Fruit fly (Drosophila melanogaster) whole organism, wandering third instar larva: ENCODE measurements around the gene alpha-Est10.
A peak's percentile ranks its signal among the peaks of the same experiment; 100 is the strongest.

ENCODE experiments used
- Abd-B ChIP-seq: fragments of >200 bp; optimal IDR thresholded peaks from 2 replicates; lab custom pipeline; 2017; ENCODE audit warnings: missing biosample characterization, missing genetic modification characterization
- CG32264 ChIP-seq: fragments of 200-800 bp; sonication (Bioruptor generic); optimal IDR thresholded peaks from 2 replicates; lab custom pipeline; 2016; ENCODE audit warnings: missing biosample characterization, missing genetic modification characterization
- CG9705 ChIP-seq: fragments of 200-800 bp; sonication (Bioruptor generic); optimal IDR thresholded peaks from 2 replicates; lab custom pipeline; 2018; ENCODE audit warnings: missing biosample characterization, mild to moderate bottlenecking, missing genetic modification characterization
- CrebA ChIP-seq: fragments of 200-800 bp; sonication (Bioruptor generic); optimal IDR thresholded peaks from 2 replicates; lab custom pipeline; 2016; ENCODE audit warnings: missing biosample characterization, mild to moderate bottlenecking, missing genetic modification characterization, borderline replicate concordance
- Dfd ChIP-seq: fragments of >200 bp; optimal IDR thresholded peaks from 2 replicates; lab custom pipeline; 2017; ENCODE audit warnings: missing biosample characterization, missing genetic modification characterization
- Dif ChIP-seq: fragments of 200-275, 200-300 bp; sonication (Bioruptor generic); optimal IDR thresholded peaks from 2 replicates; lab custom pipeline; 2018; ENCODE audit warnings: missing biosample characterization, missing genetic modification characterization; ENCODE audit not compliant: partially characterized antibody
- HLH106 ChIP-seq: fragments of 200-800 bp; optimal IDR thresholded peaks from 3 replicates; lab custom pipeline; 2019; ENCODE audit warnings: missing biosample characterization, mild to moderate bottlenecking, missing genetic modification characterization, moderate library complexity
- Hr83 ChIP-seq: fragments of 200-300 bp; sonication (Bioruptor generic); optimal IDR thresholded peaks from 2 replicates; lab custom pipeline; 2016; ENCODE audit warnings: missing biosample characterization, mild to moderate bottlenecking, missing genetic modification characterization, moderate library complexity; ENCODE audit not compliant: poor library complexity, severe bottlenecking
- Jra ChIP-seq: sonication (Bioruptor generic); optimal IDR thresholded peaks from 2 replicates; lab custom pipeline; 2016; ENCODE audit warnings: missing biosample characterization, missing genetic modification characterization
- Myc ChIP-seq: fragments of >200 bp; optimal IDR thresholded peaks from 2 replicates; lab custom pipeline; 2017
- N ChIP-seq: fragments of >200 bp; optimal IDR thresholded peaks from 2 replicates; lab custom pipeline; 2018; ENCODE audit warnings: missing biosample characterization, missing external identifiers, missing genetic modification characterization
- OdsH ChIP-seq: fragments of 200-800 bp; sonication (Bioruptor generic); optimal IDR thresholded peaks from 2 replicates; lab custom pipeline; 2016; ENCODE audit warnings: missing biosample characterization, mild to moderate bottlenecking, missing genetic modification characterization
- Rel ChIP-seq, 2 experiments: fragments of 200-800 bp; sonication (Bioruptor generic) in 1 of 2; optimal IDR thresholded peaks; 2 replicates in 1 of 2; 3 replicates in 1 of 2; lab custom pipeline; 2016 to 2019; ENCODE audit warnings: mild to moderate bottlenecking in 2 of 2, missing biosample characterization in 2 of 2, missing genetic modification characterization in 2 of 2, moderate library complexity in 1 of 2
- Sp1 ChIP-seq: fragments of 200-800 bp; sonication (Bioruptor generic); optimal IDR thresholded peaks from 3 replicates; lab custom pipeline; 2019; ENCODE audit warnings: missing biosample characterization, mild to moderate bottlenecking, missing genetic modification characterization, moderate library complexity
- Vsx2 ChIP-seq: fragments of 200-300, 225-300 bp; sonication (Bioruptor generic); optimal IDR thresholded peaks from 2 replicates; lab custom pipeline; 2018; ENCODE audit warnings: missing biosample characterization, missing genetic modification characterization; ENCODE audit not compliant: partially characterized antibody
- br ChIP-seq: fragments of 200-800 bp; sonication (Bioruptor generic); optimal IDR thresholded peaks from 2 replicates; lab custom pipeline; 2016; ENCODE audit warnings: missing biosample characterization, missing genetic modification characterization
- brk ChIP-seq: fragments of 200-800 bp; sonication (Bioruptor generic); optimal IDR thresholded peaks from 2 replicates; lab custom pipeline; 2016; ENCODE audit warnings: missing biosample characterization, mild to moderate bottlenecking, missing genetic modification characterization
- dl ChIP-seq, 2 experiments: fragments of 175-275, 200-275 bp in 1 of 2; fragments of 200-275 bp in 1 of 2; sonication (Bioruptor generic); optimal IDR thresholded peaks; lab custom pipeline; 2018; ENCODE audit warnings: mild to moderate bottlenecking in 2 of 2, missing biosample characterization in 2 of 2, missing genetic modification characterization in 2 of 2, moderate library complexity in 2 of 2; ENCODE audit not compliant: partially characterized antibody in 2 of 2, insufficient read depth in 1 of 2
- dmrt93B ChIP-seq: fragments of 200-800 bp; sonication (Bioruptor generic); optimal IDR thresholded peaks from 2 replicates; lab custom pipeline; 2018; ENCODE audit warnings: missing biosample characterization, mild to moderate bottlenecking, missing genetic modification characterization
- dsf ChIP-seq: sonication (Bioruptor generic); optimal IDR thresholded peaks from 2 replicates; lab custom pipeline; 2016; ENCODE audit warnings: missing biosample characterization, missing genetic modification characterization, borderline replicate concordance
- ey ChIP-seq: fragments of 200-800 bp; sonication (Bioruptor generic); optimal IDR thresholded peaks from 2 replicates; lab custom pipeline; 2016; ENCODE audit warnings: missing biosample characterization, missing genetic modification characterization
- foxo ChIP-seq, 2 experiments: fragments of 200-800 bp; sonication (Bioruptor generic); optimal IDR thresholded peaks; 2 replicates in 1 of 2; 3 replicates in 1 of 2; lab custom pipeline; 2016 to 2017; ENCODE audit warnings: missing biosample characterization in 2 of 2, missing genetic modification characterization in 2 of 2
- fru ChIP-seq: fragments of 200-800 bp; sonication (Bioruptor generic); optimal IDR thresholded peaks from 3 replicates; lab custom pipeline; 2016; ENCODE audit warnings: missing biosample characterization, mild to moderate bottlenecking, missing genetic modification characterization
- h ChIP-seq: fragments of 200-800 bp; sonication (Bioruptor generic); optimal IDR thresholded peaks from 3 replicates; lab custom pipeline; 2016; ENCODE audit warnings: missing biosample characterization, mild to moderate bottlenecking, missing genetic modification characterization
- jim ChIP-seq: fragments of 175-275, 200-325 bp; sonication (Bioruptor generic); optimal IDR thresholded peaks from 2 replicates; lab custom pipeline; 2016; ENCODE audit warnings: missing biosample characterization, mild to moderate bottlenecking, missing genetic modification characterization
- lola ChIP-seq: fragments of >200 bp; optimal IDR thresholded peaks from 2 replicates; lab custom pipeline; 2017; ENCODE audit warnings: missing biosample characterization, missing genetic modification characterization
- pan ChIP-seq: fragments of >200 bp; optimal IDR thresholded peaks from 2 replicates; lab custom pipeline; 2017
- rgr ChIP-seq: fragments of 200-800 bp; sonication (Bioruptor generic); optimal IDR thresholded peaks from 3 replicates; lab custom pipeline; 2016; ENCODE audit warnings: missing biosample characterization, mild to moderate bottlenecking, missing genetic modification characterization
- sage ChIP-seq: fragments of 200-800 bp; sonication (Bioruptor generic); optimal IDR thresholded peaks from 2 replicates; lab custom pipeline; 2016; ENCODE audit warnings: missing biosample characterization, mild to moderate bottlenecking, missing genetic modification characterization
- sv ChIP-seq: fragments of 200-800 bp; sonication (Bioruptor generic); optimal IDR thresholded peaks from 3 replicates; lab custom pipeline; 2016; ENCODE audit warnings: missing biosample characterization, missing genetic modification characterization
- tai ChIP-seq: sonication (Bioruptor generic); optimal IDR thresholded peaks from 2 replicates; lab custom pipeline; 2016; ENCODE audit warnings: missing biosample characterization, missing genetic modification characterization
- usp ChIP-seq: fragments of >200 bp; optimal IDR thresholded peaks from 2 replicates; lab custom pipeline; 2017; ENCODE audit warnings: missing biosample characterization, missing genetic modification characterization
- woc ChIP-seq: sonication (Bioruptor generic); optimal IDR thresholded peaks from 2 replicates; lab custom pipeline; 2016; ENCODE audit warnings: missing biosample characterization, mild to moderate bottlenecking, missing genetic modification characterization

Gene alpha-Est10

dm6 chr3R:7504989-7505761, 11.5 kb upstream of the alpha-Est10 start, which contains the start of gene alpha-Est9:
alpha-Est9 (minus strand) TSS chr3R:7505098.
- TF ChIP-seq HLH106 (tag; lab: Kevin White, UChicago) (no peak), sage (no peak), usp (GFP tag; lab: Kevin White, UChicago) (no peak), Vsx2 (GFP tag; lab: Kevin White, UChicago) (no peak), Hr83 (GFP tag; lab: Kevin White, UChicago) (no peak), lola (GFP tag; lab: Kevin White, UChicago) (no peak), CrebA (peak; percentile 24), sv (no peak), dsf (GFP tag; lab: Kevin White, UChicago) (no peak), rgr (no peak), pan (lab: Kevin White, UChicago) (no peak), Sp1 (no peak), CG32264 (GFP tag; lab: Kevin White, UChicago) (no peak), Myc (lab: Kevin White, UChicago) (no peak), Rel (GFP tag; optimal IDR thresholded peaks at IDR 0.05; lab: Kevin White, UChicago) (no peak), Rel (tag; optimal IDR thresholded peaks at IDR 0.05; lab: Kevin White, UChicago) (peak; percentile 69), h (peak; percentile 55), fru (GFP tag; lab: Kevin White, UChicago) (no peak), Abd-B (GFP tag; lab: Kevin White, UChicago) (no peak), jim (GFP tag; lab: Kevin White, UChicago) (no peak), Jra (GFP tag; lab: Kevin White, UChicago) (no peak), dmrt93B (no peak), tai (GFP tag; lab: Kevin White, UChicago) (no peak), Dif (no peak), CG9705 (GFP tag; lab: Kevin White, UChicago) (no peak), foxo (GFP tag; optimal IDR thresholded peaks at IDR 0.05; lab: Kevin White, UChicago) (peak in 1 of 2 experiments; percentile 4), woc (no peak), br (peak; percentile 0), brk (GFP tag; lab: Kevin White, UChicago) (no peak), Dfd (GFP tag; lab: Kevin White, UChicago) (no peak)

dm6 chr3R:7503216-7503615, 9.6 kb upstream of the alpha-Est10 start:
- TF ChIP-seq tai (GFP tag; lab: Kevin White, UChicago) (no peak), Vsx2 (GFP tag; lab: Kevin White, UChicago) (no peak), Jra (GFP tag; lab: Kevin White, UChicago) (no peak), Abd-B (GFP tag; lab: Kevin White, UChicago) (no peak), dl (GFP tag; optimal IDR thresholded peaks at IDR 0.05; lab: Kevin White, UChicago; ENCODE audit: insufficient read depth in 1 of 2, partially characterized antibody in 2 of 2) (no peak), rgr (no peak), foxo (GFP tag; optimal IDR thresholded peaks at IDR 0.05; lab: Kevin White, UChicago) (no peak), N (GFP tag; lab: Kevin White, UChicago) (no peak), ey (no peak), pan (lab: Kevin White, UChicago) (no peak), dmrt93B (no peak), lola (GFP tag; lab: Kevin White, UChicago) (no peak), usp (GFP tag; lab: Kevin White, UChicago) (no peak), OdsH (GFP tag; lab: Kevin White, UChicago) (no peak), br (no peak), Dfd (GFP tag; lab: Kevin White, UChicago) (no peak), sage (no peak)

- TF ChIP-seq jim (GFP tag; lab: Kevin White, UChicago) (no peak), Sp1 (no peak), fru (GFP tag; lab: Kevin White, UChicago) (no peak), Vsx2 (GFP tag; lab: Kevin White, UChicago) (no peak), Rel (GFP tag; optimal IDR thresholded peaks at IDR 0.05; lab: Kevin White, UChicago) (no peak), Rel (tag; optimal IDR thresholded peaks at IDR 0.05; lab: Kevin White, UChicago) (no peak), h (no peak), usp (GFP tag; lab: Kevin White, UChicago) (no peak), woc (no peak), CrebA (no peak), dmrt93B (no peak), Abd-B (GFP tag; lab: Kevin White, UChicago) (no peak)
These were observed 8.6 kb upstream of the alpha-Est10 start, which contains the start of gene Mics1 for dm6 chr3R:7502276-7502675. Mics1 (minus strand) TSS chr3R:7502376.
